Worm (Caenorhabditis elegans) whole organism, L4/young adult: ENCODE results near the gene F09B9.4.

ENCODE experiments used
- W03F9.2 ChIP-seq: fragments of 150-350 bp; optimal IDR thresholded peaks from 2 replicates; lab custom pipeline; 2014; ENCODE audit warnings: missing biosample characterization, missing genetic modification characterization
- dao-5 ChIP-seq: sonication (generic microtip); optimal IDR thresholded peaks from 2 replicates; lab custom pipeline; 2016; ENCODE audit warnings: missing genotype, missing genetic modification characterization, moderate library complexity, missing compliant biosample characterization
- him-1 ChIP-seq: sonication (generic microtip); optimal IDR thresholded peaks from 2 replicates; lab custom pipeline; 2016; ENCODE audit warnings: missing genotype, missing genetic modification reagents, missing genetic modification characterization, missing compliant biosample characterization

Gene F09B9.4

DNA sequence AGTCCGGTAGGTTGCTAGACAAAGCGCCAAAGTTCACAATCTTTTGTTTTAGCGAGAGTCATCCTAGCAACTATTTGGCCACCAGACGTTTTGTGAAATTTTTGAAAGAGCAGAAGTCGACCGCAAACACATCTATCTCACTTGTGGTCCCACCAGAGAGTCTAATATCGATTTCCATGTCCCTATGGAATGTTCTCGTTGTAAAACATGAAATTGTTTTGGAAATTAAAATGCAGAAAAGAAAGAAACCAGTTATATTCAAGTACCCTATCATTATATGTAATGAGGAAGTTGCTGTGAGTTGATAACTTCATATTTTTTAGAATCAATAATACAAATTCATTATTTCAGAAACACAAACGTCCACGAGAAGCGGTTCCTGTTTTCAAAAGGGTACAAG is 24.3 kb downstream of the F09B9.4 start:
- no peak for TF ChIP-seq W03F9.2 (tag; lab: Kevin White, UChicago)
- no peak for TF ChIP-seq him-1
- no peak for TF ChIP-seq dao-5 (tag; lab: Kevin White, UChicago)

ce11 chrX:10188493-10188895 is 28.1 kb downstream of the F09B9.4 start:
- TF ChIP-seq dao-5 (tag; lab: Kevin White, UChicago) (no peak), him-1 (peak; percentile 93), W03F9.2 (tag; lab: Kevin White, UChicago) (peak; percentile 51)

DNA sequence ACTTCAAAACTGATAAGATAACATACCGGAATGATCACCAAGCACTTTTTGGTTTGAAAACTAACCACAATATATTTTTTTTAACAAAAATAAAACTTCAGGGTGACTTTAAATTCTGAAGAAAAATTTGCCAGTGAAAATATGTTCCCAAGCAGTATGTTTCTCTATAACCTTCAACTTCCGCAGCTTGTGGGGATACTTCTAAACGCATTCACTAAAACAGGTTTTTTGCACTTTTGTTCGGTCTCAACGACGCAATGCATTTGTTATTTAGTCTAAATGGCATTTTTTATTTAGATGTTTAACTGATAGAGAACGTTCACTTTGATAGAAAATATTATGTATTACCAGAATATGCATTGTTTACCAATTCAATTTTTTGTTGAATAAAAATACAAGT is 28.8 kb downstream of the F09B9.4 start:
- no peak for TF ChIP-seq him-1
- no peak for TF ChIP-seq dao-5 (tag; lab: Kevin White, UChicago)

DNA sequence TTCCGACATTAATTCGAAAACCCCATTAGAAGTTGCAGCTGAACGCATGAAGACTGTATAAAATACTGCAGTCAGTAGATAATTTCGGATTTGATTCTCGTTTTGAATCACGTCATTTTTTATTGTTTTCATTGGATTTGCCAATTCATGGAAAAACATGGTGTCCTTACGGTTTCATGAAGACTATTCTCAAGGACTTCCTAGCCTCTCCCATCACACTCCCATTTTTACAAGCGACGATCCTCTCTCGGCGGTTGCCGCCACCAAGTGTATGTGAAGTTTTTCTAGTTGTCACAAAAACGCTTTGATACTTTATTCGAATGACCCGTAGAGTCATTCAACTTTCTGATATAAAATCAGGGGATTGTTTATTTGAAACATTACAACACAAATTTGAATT is 29.4 kb downstream of the F09B9.4 start:
- TF ChIP-seq him-1 (no peak), W03F9.2 (tag; lab: Kevin White, UChicago) (no peak), dao-5 (tag; lab: Kevin White, UChicago) (no peak)

ce11 chrX:10194327-10195096 is 34.1 kb downstream of the F09B9.4 start, which contains the start of gene myrf-2:
Gene myrf-2 (minus strand): TSS chrX:10194377.
- TF ChIP-seq W03F9.2 (tag; lab: Kevin White, UChicago): no peak
- no peak for TF ChIP-seq dao-5 (tag; lab: Kevin White, UChicago)
- TF ChIP-seq him-1: no peak

DNA sequence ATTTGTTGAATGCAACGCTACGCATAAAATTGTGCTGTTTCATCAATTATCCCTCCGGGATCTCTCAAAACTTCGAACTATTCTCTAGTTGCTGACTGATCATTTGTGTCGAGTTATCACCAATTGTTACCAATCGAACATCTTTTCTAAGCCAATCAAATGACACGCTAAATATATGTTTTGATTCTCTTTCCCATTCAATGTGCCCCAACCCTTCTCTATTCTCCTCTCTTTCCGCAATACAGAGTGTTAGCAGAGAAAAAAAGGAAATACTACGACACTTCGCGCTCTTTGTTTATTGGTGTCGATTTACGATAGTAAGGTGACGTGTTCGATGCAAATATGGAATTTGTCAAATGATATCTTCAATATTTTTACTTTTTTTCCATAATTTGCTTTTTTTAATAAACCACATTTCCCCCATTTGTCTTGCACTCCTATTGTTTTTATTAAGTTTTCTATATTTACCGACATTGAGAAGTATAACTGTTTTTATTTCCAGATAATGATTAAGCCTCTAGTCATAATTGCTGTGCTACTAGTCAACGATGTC is 36.9 kb downstream of the F09B9.4 start, which contains the start of gene nucb-1:
Gene nucb-1 (plus strand): TSS at position 503 of the 553 bp plus-strand sequence.
- TF ChIP-seq dao-5 (tag; lab: Kevin White, UChicago): no peak
- TF ChIP-seq him-1: no peak
- TF ChIP-seq W03F9.2 (tag; lab: Kevin White, UChicago): peak; percentile 40

DNA sequence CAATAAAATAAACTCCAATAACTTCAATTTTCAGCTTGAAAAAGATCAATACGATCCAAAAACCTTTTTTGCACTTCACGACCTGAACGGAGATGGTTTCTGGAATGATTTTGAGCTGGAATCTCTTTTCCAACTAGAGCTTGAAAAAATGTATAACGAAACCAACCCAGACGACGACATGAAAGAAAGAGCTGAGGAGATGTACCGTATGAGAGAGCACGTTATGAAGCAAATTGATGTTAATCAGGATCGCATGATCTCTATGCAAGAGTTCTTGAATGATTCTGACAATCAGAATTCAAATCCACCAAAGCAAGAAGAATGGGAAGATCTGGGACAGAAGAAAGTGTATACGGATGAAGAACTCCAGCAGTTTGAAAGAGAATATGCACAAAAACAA is 38.8 kb downstream of the F09B9.4 start:
- TF ChIP-seq dao-5 (tag; lab: Kevin White, UChicago) (no peak), him-1 (no peak), W03F9.2 (tag; lab: Kevin White, UChicago) (no peak)

ce11 chrX:10203501-10203900 is 43.1 kb downstream of the F09B9.4 start:
- no peak for TF ChIP-seq W03F9.2 (tag; lab: Kevin White, UChicago)
- TF ChIP-seq dao-5 (tag; lab: Kevin White, UChicago): no peak
- TF ChIP-seq him-1: no peak

DNA sequence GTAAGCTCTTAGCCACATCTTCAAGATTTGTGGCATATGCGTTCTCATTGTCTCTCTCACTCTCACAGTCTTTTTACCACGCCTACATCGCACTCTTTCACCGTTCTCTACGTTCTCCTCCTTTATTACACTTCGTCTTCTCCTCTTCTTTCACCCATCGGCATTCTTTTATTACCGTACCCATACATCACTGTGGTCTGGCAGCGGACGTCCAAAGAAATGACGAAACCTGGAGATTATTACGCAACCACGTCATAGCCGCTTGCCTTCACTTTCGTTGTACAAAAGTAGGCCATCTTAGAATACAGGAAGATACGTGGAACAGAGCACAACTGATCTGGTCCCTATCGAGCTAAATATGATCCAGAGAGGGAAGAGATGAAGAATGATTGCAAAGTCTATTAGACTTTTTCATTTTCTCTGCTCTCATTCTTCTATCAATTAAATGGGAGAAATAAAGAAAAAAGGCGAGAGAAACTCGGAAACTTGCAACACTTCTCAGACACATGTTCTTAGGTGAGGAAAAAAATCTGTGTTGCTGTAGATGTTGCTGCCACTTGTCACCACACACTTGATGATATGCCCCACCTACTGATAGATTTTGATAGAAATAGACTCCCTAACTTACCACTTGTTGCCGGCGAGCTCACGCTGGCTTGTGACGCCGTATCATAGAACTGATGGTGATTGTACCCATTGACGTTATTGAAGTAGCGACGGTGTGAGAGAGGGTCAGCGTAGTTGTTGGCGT is 44.1 kb downstream of the F09B9.4 start:
- TF ChIP-seq dao-5 (tag; lab: Kevin White, UChicago): no peak
- TF ChIP-seq W03F9.2 (tag; lab: Kevin White, UChicago): no peak
- TF ChIP-seq him-1: no peak

DNA sequence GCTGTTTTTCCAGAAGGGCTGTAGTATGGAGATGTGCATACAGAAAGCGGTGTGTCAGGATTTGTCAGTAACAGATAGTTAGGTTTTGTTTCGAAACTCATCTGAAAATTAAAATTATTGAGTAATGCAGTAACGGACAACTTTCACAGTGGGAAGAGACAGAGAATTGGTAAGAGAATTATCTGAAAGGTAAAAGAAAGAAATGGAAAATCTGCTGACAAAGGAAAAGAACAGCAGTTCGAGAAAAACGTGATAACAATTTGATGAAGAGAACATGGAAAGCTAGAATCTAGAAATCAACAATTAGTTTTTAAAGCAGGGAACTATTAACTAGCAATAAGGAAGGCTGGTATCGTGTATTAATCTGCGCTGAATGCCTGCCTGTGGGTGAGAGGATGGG is 44.9 kb downstream of the F09B9.4 start, which contains the start of gene sex-1:
Gene sex-1 (minus strand): TSS at position 101 of the 400 bp plus-strand sequence.
- TF ChIP-seq him-1 (no peak), dao-5 (tag; lab: Kevin White, UChicago) (no peak), W03F9.2 (tag; lab: Kevin White, UChicago) (no peak)

- TF ChIP-seq him-1 (no peak), dao-5 (tag; lab: Kevin White, UChicago) (no peak), W03F9.2 (tag; lab: Kevin White, UChicago) (no peak)
Observed at ce11 chrX:10206008-10206407, 45.6 kb downstream of the F09B9.4 start.

DNA sequence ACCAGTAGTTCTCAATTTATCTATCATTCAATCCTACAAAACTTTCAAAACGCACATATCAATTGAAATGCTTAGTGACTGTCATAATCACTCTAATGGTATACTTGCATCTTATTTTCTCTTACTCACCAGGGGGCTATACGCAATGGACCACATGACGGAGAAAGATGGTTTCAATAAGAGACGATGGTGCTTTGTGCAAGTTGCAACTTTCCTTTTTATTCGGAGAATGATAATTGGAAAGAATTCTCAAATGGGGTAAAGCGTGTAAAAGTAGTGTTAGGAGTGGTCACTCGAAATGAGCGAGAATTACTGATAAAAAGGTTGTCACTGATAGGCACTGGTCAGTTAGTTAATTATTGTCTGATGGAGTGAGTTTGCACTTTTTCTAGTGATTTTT is 48.1 kb downstream of the F09B9.4 start:
- TF ChIP-seq him-1: no peak
- no peak for TF ChIP-seq dao-5 (tag; lab: Kevin White, UChicago)
- TF ChIP-seq W03F9.2 (tag; lab: Kevin White, UChicago): no peak
